Worm (Caenorhabditis elegans) whole organism, L4/young adult: ENCODE results near the gene T22B7.4.

Experiments used
- dao-5 ChIP-seq: sonication (generic microtip); optimal IDR thresholded peaks from 2 replicates; lab custom pipeline; 2016; ENCODE audit warnings: missing genotype, missing genetic modification characterization, moderate library complexity, missing compliant biosample characterization
- him-1 ChIP-seq: sonication (generic microtip); optimal IDR thresholded peaks from 2 replicates; lab custom pipeline; 2016; ENCODE audit warnings: missing genotype, missing genetic modification reagents, missing genetic modification characterization, missing compliant biosample characterization

ce11 chrX:5670829-5671228 lies 29.6 kb upstream of the T22B7.4 start:
- TF ChIP-seq him-1 (tag; lab: Kevin White, UChicago), result no peak
- no peak for TF ChIP-seq dao-5 (tag; lab: Kevin White, UChicago)
